Fruit fly (Drosophila melanogaster): ENCODE data around the gene Hsc70-1.

dm6 chr3L:14001658-14002523, 28.0 kb downstream of the Hsc70-1 start, which contains the start of the genes Nprl3 and upSET:
- no peak for TF ChIP-seq CG15710 (tag; optimal IDR thresholded peaks at IDR 0.05)
- no peak for TF ChIP-seq CG8159 (tag; optimal IDR thresholded peaks at IDR 0.05)
- TF ChIP-seq CG34367 (tag; optimal IDR thresholded peaks at IDR 0.05): no peak
- TF ChIP-seq CG9948 (tag; optimal IDR thresholded peaks at IDR 0.05): no peak

Measured in whole organism, pupa.